Fruit fly (Drosophila melanogaster): ENCODE results near the gene CG7488.

dm6 chr3R:13033670-13034069, 38.2 kb downstream of the CG7488 start:
- TF ChIP-seq gl (tag; optimal IDR thresholded peaks at IDR 0.05) (no peak), CG10348 (GFP tag; IDR thresholded peaks at IDR 0.05) (no peak), CG32121 (GFP tag; IDR thresholded peaks at IDR 0.05) (no peak), CG17806 (tag; optimal IDR thresholded peaks at IDR 0.05) (no peak)
